Worm (Caenorhabditis elegans) whole organism, late embryonic: ENCODE results near the gene C41G11.1.

Experiments used
- ceh-14 ChIP-seq: sonication (generic microtip); optimal IDR thresholded peaks from 2 replicates; lab custom pipeline; 2016; ENCODE audit warnings: missing genotype, missing genetic modification characterization, missing compliant biosample characterization
- fax-1 ChIP-seq: sonication (generic microtip); optimal IDR thresholded peaks from 2 replicates; lab custom pipeline; 2016; ENCODE audit warnings: missing genotype, missing genetic modification characterization, missing compliant biosample characterization
- lim-6 ChIP-seq: sonication (generic microtip); optimal IDR thresholded peaks from 2 replicates; lab custom pipeline; 2016; ENCODE audit warnings: missing genetic modification characterization, missing compliant biosample characterization
- lin-11 ChIP-seq: fragments of 200-800 bp; sonication (Bioruptor generic); optimal IDR thresholded peaks from 2 replicates; lab custom pipeline; 2018; ENCODE audit warnings: mild to moderate bottlenecking, missing genetic modification characterization, missing compliant biosample characterization
- mec-3 ChIP-seq: sonication (generic microtip); optimal IDR thresholded peaks from 2 replicates; lab custom pipeline; 2016; ENCODE audit warnings: borderline replicate concordance, missing genetic modification characterization, missing compliant biosample characterization
- pqm-1 ChIP-seq: sonication (generic microtip); optimal IDR thresholded peaks from 2 replicates; lab custom pipeline; 2016; ENCODE audit warnings: missing genetic modification characterization, missing compliant biosample characterization
- sox-2 ChIP-seq: fragments of 200-800 bp; sonication (Bioruptor generic); IDR thresholded peaks from 2 replicates; pipeline ENCODE4 v1.3.6; 2022; ENCODE audit warnings: missing genetic modification reagents, missing genetic modification characterization, missing compliant biosample characterization

- no peak for TF ChIP-seq pqm-1 (tag; lab: Kevin White, UChicago)
- TF ChIP-seq fax-1, result no peak
- no peak for TF ChIP-seq mec-3 (tag; lab: Kevin White, UChicago)
- no peak for TF ChIP-seq sox-2 (GFP tag; lab: Robert Waterston, UW)
- no peak for TF ChIP-seq ceh-14 (tag; lab: Kevin White, UChicago)
- TF ChIP-seq lim-6 (tag; lab: Kevin White, UChicago), result no peak
- TF ChIP-seq lin-11, result no peak
Observed at ce11 chrX:5715369-5715768, 4.7 kb downstream of the C41G11.1 start.
